Worm (Caenorhabditis elegans) whole organism, mixed stage, embryonic: ENCODE results near the gene C49A9.10.
"Not testable (repeated sequence)": the region's sequence is repeated elsewhere in the genome, so short reads cannot be mapped to it uniquely, and the experiment has no call there.

Experiments used
- M03D4.4 ChIP-seq: sonication (generic microtip); optimal IDR thresholded peaks from 2 replicates; lab custom pipeline; 2017; ENCODE audit warnings: mild to moderate bottlenecking, missing genetic modification characterization, missing compliant biosample characterization
- bed-3 ChIP-seq: fragments of 200-800 bp; sonication (Bioruptor generic); optimal IDR thresholded peaks from 3 replicates; lab custom pipeline; 2018; ENCODE audit warnings: mild to moderate bottlenecking, missing genetic modification characterization, moderate library complexity, missing compliant biosample characterization
- blmp-1 ChIP-seq: fragments of 150-350 bp; optimal IDR thresholded peaks from 2 replicates; lab custom pipeline; 2014; ENCODE audit warnings: missing biosample characterization, missing genetic modification characterization
- ceh-39 ChIP-seq: fragments of 150-350 bp; optimal IDR thresholded peaks from 2 replicates; lab custom pipeline; 2014; ENCODE audit warnings: missing biosample characterization, missing genetic modification characterization
- ceh-43 ChIP-seq: fragments of 200-800 bp; sonication (Bioruptor generic); optimal IDR thresholded peaks from 2 replicates; lab custom pipeline; 2018; ENCODE audit warnings: mild to moderate bottlenecking, missing genetic modification characterization, moderate library complexity, missing compliant biosample characterization
- ceh-83 ChIP-seq: fragments of 200-800 bp; sonication (Bioruptor generic); optimal IDR thresholded peaks from 2 replicates; lab custom pipeline; 2018; ENCODE audit warnings: mild to moderate bottlenecking, missing genetic modification characterization, missing compliant biosample characterization
- ces-1 ChIP-seq: fragments of 150-350 bp; optimal IDR thresholded peaks from 2 replicates; lab custom pipeline; 2014; ENCODE audit warnings: missing biosample characterization, missing genetic modification reagents, missing genetic modification characterization
- cnd-1 ChIP-seq: fragments of 200-800 bp; sonication (Bioruptor generic); optimal IDR thresholded peaks from 2 replicates; lab custom pipeline; 2018; ENCODE audit warnings: mild to moderate bottlenecking, missing genetic modification characterization, missing compliant biosample characterization
- drap-1 ChIP-seq: fragments of 200-800 bp; sonication (Bioruptor generic); optimal IDR thresholded peaks from 3 replicates; lab custom pipeline; 2018; ENCODE audit warnings: mild to moderate bottlenecking, missing genetic modification characterization, missing compliant biosample characterization
- elt-1 ChIP-seq: sonication (generic microtip); optimal IDR thresholded peaks from 2 replicates; lab custom pipeline; 2017; ENCODE audit warnings: missing genetic modification characterization, mild to moderate bottlenecking, missing compliant biosample characterization, antibody characterized with exemption, moderate library complexity, borderline replicate concordance; ENCODE audit not compliant: insufficient read depth
- elt-3 ChIP-seq: fragments of 150-350 bp; optimal IDR thresholded peaks from 2 replicates; lab custom pipeline; 2014; ENCODE audit warnings: missing biosample characterization, missing genetic modification characterization
- flh-1 ChIP-seq: fragments of 200-800 bp; sonication (Bioruptor generic); optimal IDR thresholded peaks from 2 replicates; lab custom pipeline; 2018; ENCODE audit warnings: mild to moderate bottlenecking, missing genetic modification characterization, moderate library complexity, missing compliant biosample characterization
- ham-2 ChIP-seq: fragments of 200-800 bp; sonication (Bioruptor generic); optimal IDR thresholded peaks from 2 replicates; lab custom pipeline; 2018; ENCODE audit warnings: mild to moderate bottlenecking, missing genetic modification characterization, missing compliant biosample characterization
- hlh-1 ChIP-seq: fragments of 150-350 bp; optimal IDR thresholded peaks from 2 replicates; lab custom pipeline; 2014; ENCODE audit warnings: missing biosample characterization, missing genetic modification reagents, missing genetic modification characterization
- lin-13 ChIP-seq: fragments of 150-350 bp; optimal IDR thresholded peaks from 2 replicates; lab custom pipeline; 2014; ENCODE audit warnings: missing biosample characterization, missing genetic modification characterization
- lin-32 ChIP-seq: fragments of 200-800 bp; sonication (Bioruptor generic); optimal IDR thresholded peaks from 2 replicates; lab custom pipeline; 2018; ENCODE audit warnings: mild to moderate bottlenecking, missing genetic modification characterization, missing compliant biosample characterization
- lsy-2 ChIP-seq: fragments of 150-350 bp; optimal IDR thresholded peaks from 2 replicates; lab custom pipeline; 2014; ENCODE audit warnings: missing biosample characterization, missing genetic modification characterization
- mab-5 ChIP-seq: fragments of 150-350 bp; optimal IDR thresholded peaks from 2 replicates; lab custom pipeline; 2014; ENCODE audit warnings: missing biosample characterization, missing genetic modification characterization
- mep-1 ChIP-seq: fragments of 150-350 bp; optimal IDR thresholded peaks from 2 replicates; lab custom pipeline; 2017; ENCODE audit warnings: missing biosample characterization, missing genetic modification reagents, missing genetic modification characterization, inconsistent platforms
- mls-2 ChIP-seq: sonication (generic microtip); optimal IDR thresholded peaks from 2 replicates; lab custom pipeline; 2016; ENCODE audit warnings: mild to moderate bottlenecking, missing genetic modification characterization, moderate library complexity, missing compliant biosample characterization
- nhr-12 ChIP-seq: fragments of 150-350 bp; optimal IDR thresholded peaks from 2 replicates; lab custom pipeline; 2014; ENCODE audit warnings: missing biosample characterization, missing genetic modification characterization
- nhr-2 ChIP-seq: fragments of 150-350 bp; optimal IDR thresholded peaks from 2 replicates; lab custom pipeline; 2014; ENCODE audit warnings: missing biosample characterization, missing genetic modification characterization
- nhr-237 ChIP-seq: fragments of 150-350 bp; optimal IDR thresholded peaks from 2 replicates; lab custom pipeline; 2014; ENCODE audit warnings: missing biosample characterization, missing genetic modification characterization
- nhr-28 ChIP-seq: fragments of 150-350 bp; optimal IDR thresholded peaks from 2 replicates; lab custom pipeline; 2014; ENCODE audit warnings: missing biosample characterization, missing genetic modification characterization
- nhr-76 ChIP-seq: sonication (generic microtip); optimal IDR thresholded peaks from 2 replicates; lab custom pipeline; 2017; ENCODE audit warnings: missing biosample characterization, missing genetic modification characterization
- pha-4 ChIP-seq: fragments of 150-350 bp; optimal IDR thresholded peaks from 2 replicates; lab custom pipeline; 2018; ENCODE audit warnings: missing biosample characterization, missing genetic modification reagents, missing genetic modification characterization
- sem-2 ChIP-seq: fragments of 200-800 bp; sonication (Bioruptor generic); optimal IDR thresholded peaks from 2 replicates; lab custom pipeline; 2018; ENCODE audit warnings: mild to moderate bottlenecking, missing genetic modification characterization, missing compliant biosample characterization
- sptf-1 ChIP-seq: sonication (generic microtip); optimal IDR thresholded peaks from 2 replicates; lab custom pipeline; 2017; ENCODE audit warnings: mild to moderate bottlenecking, missing genetic modification characterization, moderate library complexity, missing compliant biosample characterization
- tbx-8 ChIP-seq: fragments of 200-800 bp; sonication (Bioruptor generic); optimal IDR thresholded peaks from 2 replicates; lab custom pipeline; 2018; ENCODE audit warnings: mild to moderate bottlenecking, missing genetic modification characterization, moderate library complexity, missing compliant biosample characterization
- unc-120 ChIP-seq: sonication (generic microtip); optimal IDR thresholded peaks from 2 replicates; lab custom pipeline; 2017; ENCODE audit warnings: missing genetic modification characterization, missing compliant biosample characterization; ENCODE audit not compliant: poor library complexity, severe bottlenecking
- unc-39 ChIP-seq: fragments of 150-350 bp; optimal IDR thresholded peaks from 2 replicates; lab custom pipeline; 2014; ENCODE audit warnings: missing biosample characterization, missing genetic modification characterization
- unc-62 ChIP-seq: fragments of 150-350 bp; optimal IDR thresholded peaks from 2 replicates; lab custom pipeline; 2014; ENCODE audit warnings: missing biosample characterization, missing genetic modification reagents, missing genetic modification characterization
- zip-8 ChIP-seq: fragments of 150-350 bp; optimal IDR thresholded peaks from 2 replicates; lab custom pipeline; 2014; ENCODE audit warnings: missing biosample characterization, missing genetic modification characterization
- ztf-11 ChIP-seq: fragments of 150-350 bp; optimal IDR thresholded peaks from 2 replicates; lab custom pipeline; 2014; ENCODE audit warnings: missing biosample characterization, missing genetic modification characterization

Gene C49A9.10

DNA sequence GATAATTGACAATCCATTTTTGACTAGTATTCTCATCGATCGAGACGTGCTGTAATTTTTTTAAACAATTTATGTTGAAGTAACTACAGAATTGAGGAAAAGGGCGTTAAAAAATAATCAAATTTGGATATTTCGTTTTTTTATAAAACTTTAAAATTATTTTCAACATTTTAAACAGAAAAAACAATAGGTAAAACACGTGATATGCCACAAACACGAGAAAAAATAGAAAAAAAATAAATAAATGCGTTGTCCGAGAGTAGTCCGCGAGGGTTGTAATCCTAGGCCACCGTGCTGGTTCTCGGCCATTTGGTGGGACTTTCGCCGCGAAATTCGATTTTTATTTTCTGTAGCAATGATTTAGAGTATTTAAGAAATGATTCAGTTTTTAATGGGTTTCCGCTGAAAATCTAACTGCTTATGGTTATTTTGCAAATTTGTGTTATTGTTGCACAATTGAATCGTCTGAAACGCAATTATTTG is at the start of gene C49A9.10:
TSS of gene C49A9.10 (minus strand) at position 51 of the 483 bp plus-strand sequence.
- no peak for TF ChIP-seq sem-2 (GFP tag; lab: Kevin White, UChicago)
- peak; percentile 64 for TF ChIP-seq lsy-2 (tag; lab: Kevin White, UChicago)
- peak; percentile 28 for TF ChIP-seq mab-5 (tag; lab: Kevin White, UChicago)
- no peak for TF ChIP-seq nhr-2
- peak; percentile 47 for TF ChIP-seq ceh-39 (tag; lab: Kevin White, UChicago)
- no peak for TF ChIP-seq ceh-83 (GFP tag; lab: Kevin White, UChicago)
- peak; percentile 51 for TF ChIP-seq pha-4 (tag; lab: Kevin White, UChicago)
- peak; percentile 14 for TF ChIP-seq M03D4.4 (tag; lab: Kevin White, UChicago)
- TF ChIP-seq cnd-1 (tag; lab: Kevin White, UChicago) = no peak
- no peak for TF ChIP-seq zip-8 (tag; lab: Kevin White, UChicago)
- TF ChIP-seq lin-32 (GFP tag; lab: Kevin White, UChicago) = peak; percentile 1
- no peak for TF ChIP-seq drap-1
- no peak for TF ChIP-seq unc-62 (GFP tag; lab: Kevin White, UChicago)
- no peak for TF ChIP-seq blmp-1 (tag; lab: Kevin White, UChicago)
- peak; percentile 29 for TF ChIP-seq nhr-237
- no peak for TF ChIP-seq unc-39 (tag; lab: Kevin White, UChicago)
- TF ChIP-seq elt-1 = no peak
- TF ChIP-seq ces-1 (GFP tag; lab: Kevin White, UChicago) = peak; percentile 45
- TF ChIP-seq tbx-8 (GFP tag; lab: Kevin White, UChicago) = no peak
- peak; percentile 54 for TF ChIP-seq mep-1 (tag; lab: Kevin White, UChicago)
- TF ChIP-seq hlh-1 (tag; lab: Kevin White, UChicago) = no peak
- peak; percentile 35 for TF ChIP-seq lin-13
- no peak for TF ChIP-seq nhr-28 (tag; lab: Kevin White, UChicago)
- no peak for TF ChIP-seq nhr-76 (tag; lab: Kevin White, UChicago)
- TF ChIP-seq sptf-1 (tag; lab: Kevin White, UChicago) = peak; percentile 65
- TF ChIP-seq ham-2 (GFP tag; lab: Kevin White, UChicago) = no peak
- TF ChIP-seq mls-2 = no peak
- no peak for TF ChIP-seq bed-3 (GFP tag; lab: Kevin White, UChicago)
- no peak for TF ChIP-seq nhr-12

- no peak for TF ChIP-seq elt-1
- no peak for TF ChIP-seq drap-1
- TF ChIP-seq ces-1 (GFP tag; lab: Kevin White, UChicago) = no peak
- TF ChIP-seq ceh-83 (GFP tag; lab: Kevin White, UChicago) = no peak
- no peak for TF ChIP-seq flh-1 (GFP tag; lab: Kevin White, UChicago)
- TF ChIP-seq nhr-12 = no peak
- no peak for TF ChIP-seq ceh-43
- TF ChIP-seq lin-13 = no peak
- TF ChIP-seq mep-1 (tag; lab: Kevin White, UChicago) = no peak
- no peak for TF ChIP-seq ceh-39 (tag; lab: Kevin White, UChicago)
- no peak for TF ChIP-seq ztf-11
- TF ChIP-seq sem-2 (GFP tag; lab: Kevin White, UChicago) = no peak
- TF ChIP-seq elt-3 (tag; lab: Kevin White, UChicago) = no peak
- TF ChIP-seq lsy-2 (tag; lab: Kevin White, UChicago) = no peak
- no peak for TF ChIP-seq pha-4 (tag; lab: Kevin White, UChicago)
- TF ChIP-seq sptf-1 (tag; lab: Kevin White, UChicago) = no peak
- TF ChIP-seq lin-32 (GFP tag; lab: Kevin White, UChicago) = no peak
- TF ChIP-seq bed-3 (GFP tag; lab: Kevin White, UChicago) = no peak
- TF ChIP-seq unc-120 (tag; lab: Kevin White, UChicago) = no peak
- TF ChIP-seq, all 35 proteins: peak for 0
These were observed 48.5 kb upstream of the C49A9.10 start, which contains the start of gene T13A10.64 for ce11 chrIV:6254635-6255034. TSS of gene T13A10.64 (plus strand) at chrIV:6254935.

DNA sequence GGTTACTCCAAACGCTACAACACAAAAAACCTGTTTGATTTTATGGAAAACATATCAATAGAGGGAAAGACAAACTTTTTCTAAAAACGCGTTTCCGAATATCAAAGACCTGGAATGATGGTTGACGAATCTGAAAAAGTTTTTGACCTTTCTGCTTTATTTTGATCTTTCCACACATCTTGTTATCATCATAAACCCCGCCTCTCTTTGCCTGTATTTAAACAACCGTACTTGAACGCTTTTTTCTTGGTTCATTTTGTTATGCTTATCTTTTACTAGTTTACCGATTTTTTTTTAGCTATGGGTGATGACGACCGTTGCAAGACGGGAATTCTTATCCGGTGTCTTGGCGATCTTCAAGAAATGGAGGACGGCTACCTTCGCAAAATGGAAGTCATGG is 46.9 kb upstream of the C49A9.10 start, which contains the start of gene T13A10.2:
TSS of gene T13A10.2 (plus strand) at position 301 of the 400 bp plus-strand sequence.
- not testable (repeated sequence) for TF ChIP-seq sem-2 (GFP tag; lab: Kevin White, UChicago); lin-13; M03D4.4 (tag; lab: Kevin White, UChicago)

- TF ChIP-seq ces-1 (GFP tag; lab: Kevin White, UChicago) = peak; percentile 24
- TF ChIP-seq blmp-1 (tag; lab: Kevin White, UChicago) = no peak
These were observed 43.4 kb upstream of the C49A9.10 start, which contains the start of gene F58F9.1 for ce11 chrIV:6249591-6249990. TSS of gene F58F9.1 (plus strand) at chrIV:6249841.
